Worm (Caenorhabditis elegans) whole organism, young adult: ENCODE measurements around the gene F21C10.19.

Source experiments
- B0019.2 ChIP-seq: fragments of 200-800 bp; sonication (Bioruptor generic); conservative IDR thresholded peaks from 2 replicates; pipeline ENCODE4 v1.3.6; 2022; ENCODE audit warnings: missing genetic modification reagents, missing genetic modification characterization, missing compliant biosample characterization
- F57A8.1 ChIP-seq: fragments of 200-800 bp; sonication (Bioruptor generic); optimal IDR thresholded peaks from 2 replicates; lab custom pipeline; 2018; ENCODE audit warnings: mild to moderate bottlenecking, missing genetic modification characterization, moderate library complexity, missing compliant biosample characterization
- K12H6.12 ChIP-seq: fragments of 200-800 bp; sonication (Bioruptor generic); optimal IDR thresholded peaks from 2 replicates; lab custom pipeline; 2018; ENCODE audit warnings: mild to moderate bottlenecking, missing genetic modification characterization, missing compliant biosample characterization
- ama-1 ChIP-seq, 3 experiments: fragments of 150-350 bp in 1 of 3; sonication (generic microtip) in 2 of 3; optimal IDR thresholded peaks; 2 replicates each; lab custom pipeline; 2014 to 2018; ENCODE audit warnings: missing biosample characterization in 2 of 3, missing genetic modification characterization in 2 of 3, missing genetic modification reagents in 2 of 3
- ceh-100 ChIP-seq: fragments of 200-800 bp; sonication (Bioruptor generic); IDR thresholded peaks from 2 replicates; pipeline ENCODE4 v1.3.6; 2022; ENCODE audit warnings: missing genetic modification reagents, missing genetic modification characterization, missing compliant biosample characterization
- him-1 ChIP-seq: sonication (generic microtip); optimal IDR thresholded peaks from 2 replicates; lab custom pipeline; 2016; ENCODE audit warnings: missing genotype, missing genetic modification reagents, missing genetic modification characterization, missing compliant biosample characterization
- nfya-2 ChIP-seq: fragments of 200-800 bp; sonication (Bioruptor generic); IDR thresholded peaks from 2 replicates; pipeline ENCODE4 v1.3.6; 2022; ENCODE audit warnings: missing genetic modification reagents, missing genetic modification characterization, missing compliant biosample characterization
- pha-4 ChIP-seq: fragments of 150-350 bp; sonication (generic microtip); optimal IDR thresholded peaks from 2 replicates; lab custom pipeline; 2014; ENCODE audit warnings: missing biosample characterization, missing genetic modification reagents, missing genetic modification characterization
- sea-2 ChIP-seq: fragments of 200-800 bp; sonication (Bioruptor generic); IDR thresholded peaks from 2 replicates; pipeline ENCODE4 v1.3.6; 2022; ENCODE audit warnings: missing genetic modification characterization, missing compliant biosample characterization
- snpc-4 ChIP-seq, 5 experiments: fragments of 150-350 bp in 1 of 5; sonication (generic microtip) in 4 of 5; optimal IDR thresholded peaks; 2 replicates each; lab custom pipeline; 2014 to 2018; ENCODE audit warnings: missing genetic modification characterization in 5 of 5, missing biosample characterization in 3 of 5, antibody characterized with exemption in 2 of 5, mild to moderate bottlenecking in 2 of 5, missing compliant biosample characterization in 2 of 5, missing genotype in 2 of 5, moderate library complexity in 2 of 5, missing genetic modification reagents in 1 of 5
- sptf-2 ChIP-seq: fragments of 200-800 bp; sonication (Bioruptor generic); optimal IDR thresholded peaks from 2 replicates; lab custom pipeline; 2018; ENCODE audit warnings: mild to moderate bottlenecking, missing genetic modification characterization, missing compliant biosample characterization
- tbx-9 ChIP-seq: sonication (generic microtip); optimal IDR thresholded peaks from 2 replicates; lab custom pipeline; 2016; ENCODE audit warnings: borderline replicate concordance, missing genetic modification characterization, inconsistent platforms, missing compliant biosample characterization
- unc-130 ChIP-seq: sonication (generic microtip); optimal IDR thresholded peaks from 2 replicates; lab custom pipeline; 2016; ENCODE audit warnings: missing genetic modification reagents, missing genetic modification characterization, missing compliant biosample characterization
- ztf-26 ChIP-seq: sonication (generic microtip); optimal IDR thresholded peaks from 2 replicates; lab custom pipeline; 2017; ENCODE audit warnings: missing genetic modification characterization, missing compliant biosample characterization

DNA sequence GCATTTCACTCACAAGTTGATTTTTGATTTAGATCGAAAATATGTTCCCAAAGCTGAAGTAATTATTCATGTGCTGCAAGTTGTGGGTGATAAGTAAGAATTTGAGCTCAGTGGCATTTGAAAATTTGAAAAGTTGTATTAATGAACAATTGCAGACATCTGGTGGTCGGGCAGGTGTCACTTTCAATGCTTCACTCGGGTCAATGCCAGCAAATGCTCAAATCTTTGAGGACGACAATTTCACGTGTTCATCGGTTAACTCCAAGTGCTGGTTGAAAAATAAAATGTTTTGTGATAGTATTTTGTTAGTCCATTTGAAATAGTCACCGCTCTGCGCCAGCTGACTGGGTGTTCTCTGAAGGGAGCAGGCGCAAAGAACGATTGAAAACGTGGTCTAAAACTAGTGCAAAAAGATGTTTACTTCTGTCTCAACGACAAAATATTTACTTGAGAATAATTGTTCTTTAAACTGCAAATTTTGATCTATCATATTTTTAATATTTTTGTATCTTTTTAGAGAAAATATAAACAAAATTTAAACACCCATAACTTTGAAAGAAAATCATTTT lies 36.7 kb upstream of the F21C10.19 start:
- TF ChIP-seq ama-1 (optimal IDR thresholded peaks at IDR 0.05; lab: Kevin White, UChicago) (no peak), ama-1 (GFP tag; optimal IDR thresholded peaks at IDR 0.05; lab: Kevin White, UChicago) (no peak), ztf-26 (tag; lab: Kevin White, UChicago) (no peak), sptf-2 (GFP tag; lab: Kevin White, UChicago) (no peak), unc-130 (GFP tag; lab: Kevin White, UChicago) (no peak), him-1 (tag; lab: Kevin White, UChicago) (no peak), tbx-9 (tag; lab: Kevin White, UChicago) (no peak), snpc-4 (GFP tag; optimal IDR thresholded peaks at IDR 0.05; lab: Kevin White, UChicago) (no peak), snpc-4 (tag; optimal IDR thresholded peaks at IDR 0.05; lab: Kevin White, UChicago) (peak in 1 of 4 experiments; percentile 18), nfya-2 (no peak), F57A8.1 (GFP tag; lab: Kevin White, UChicago) (no peak), sea-2 (GFP tag; lab: Robert Waterston, UW) (no peak), B0019.2 (no peak), K12H6.12 (tag; lab: Kevin White, UChicago) (peak; percentile 44), ceh-100 (GFP tag; lab: Robert Waterston, UW) (no peak), pha-4 (tag; lab: Kevin White, UChicago) (no peak)
